Fruit fly (Drosophila melanogaster) whole organism, larva: ENCODE measurements around the gene CG4631.

ENCODE experiments used
- noc ChIP-seq: fragments of 200-800 bp; sonication (Bioruptor generic); optimal IDR thresholded peaks from 3 replicates; lab custom pipeline; 2019; ENCODE audit warnings: missing biosample characterization, mild to moderate bottlenecking, missing genetic modification characterization, moderate library complexity

Gene CG4631

DNA sequence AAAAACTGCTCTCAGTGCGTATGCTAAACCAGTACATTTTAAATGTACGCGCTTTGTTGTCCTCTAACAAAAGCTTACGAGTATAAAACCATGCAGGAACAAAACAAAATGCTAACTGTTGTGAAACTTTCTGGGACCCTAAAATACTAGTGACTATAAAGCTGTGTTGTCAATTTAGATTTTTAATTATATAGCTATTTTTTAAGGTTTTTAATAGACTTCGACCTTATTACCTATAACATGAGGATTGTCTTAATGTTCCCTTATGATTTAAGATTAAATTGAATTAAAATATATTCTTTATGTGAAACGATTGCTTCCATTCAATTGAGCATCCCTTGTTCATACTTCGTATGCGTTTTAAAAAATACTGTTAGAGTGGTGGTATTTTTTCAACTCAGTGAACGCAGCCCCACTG is 49.5 kb downstream of the CG4631 start:
- no peak for TF ChIP-seq noc (tag; lab: Kevin White, UChicago)

DNA sequence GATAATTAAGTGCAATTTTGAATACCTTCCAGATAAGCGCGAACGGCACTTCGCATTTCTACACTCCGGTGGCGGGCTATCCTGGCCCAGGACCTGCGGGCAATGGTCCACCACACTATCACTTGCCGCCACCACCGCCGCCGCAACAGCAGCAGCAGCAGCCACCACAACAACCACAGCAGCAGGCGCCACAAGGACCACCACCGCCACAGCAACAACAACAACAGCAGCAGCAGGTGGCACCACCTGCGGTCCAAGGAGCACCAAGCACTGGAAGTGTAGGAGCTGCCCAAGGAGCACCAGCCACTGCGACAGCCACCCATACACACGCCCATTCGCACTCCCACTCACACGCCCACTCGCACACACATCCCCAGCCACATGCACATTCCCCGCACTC is 50.3 kb downstream of the CG4631 start:
- TF ChIP-seq noc (tag; lab: Kevin White, UChicago), result no peak
